Fruit fly (Drosophila melanogaster) whole organism, embryonic: ENCODE measurements around the gene Mgat4a.

Experiments
- Abd-B ChIP-seq: fragments of 200-800 bp; sonication (Bioruptor generic); optimal IDR thresholded peaks from 2 replicates; lab custom pipeline; 2018; ENCODE audit warnings: missing biosample characterization, mild to moderate bottlenecking, missing genetic modification characterization, moderate library complexity
- Bgb ChIP-seq: fragments of 200-800 bp; sonication (Bioruptor generic); IDR thresholded peaks from 2 replicates; pipeline ENCODE4 v1.3.6; 2022; ENCODE audit warnings: missing biosample characterization, missing genetic modification characterization; ENCODE audit not compliant: partially characterized antibody
- CG10209 ChIP-seq: fragments of 200-800 bp; sonication (Bioruptor generic); optimal IDR thresholded peaks from 3 replicates; lab custom pipeline; 2017; ENCODE audit warnings: missing biosample characterization, mild to moderate bottlenecking, missing genetic modification characterization, missing genetic modification reagents
- CG11456 ChIP-seq: fragments of 200-800 bp; sonication (Bioruptor generic); IDR thresholded peaks from 3 replicates; pipeline ENCODE4 v1.3.6; 2022; ENCODE audit warnings: missing biosample characterization, missing genetic modification characterization
- CG12155 ChIP-seq: fragments of 200-800 bp; sonication (Bioruptor generic); optimal IDR thresholded peaks from 3 replicates; lab custom pipeline; 2016; ENCODE audit warnings: missing biosample characterization, missing genetic modification characterization
- CG1233 ChIP-seq: fragments of 200-800 bp; sonication (Bioruptor generic); optimal IDR thresholded peaks from 4 replicates; lab custom pipeline; 2018; ENCODE audit warnings: missing biosample characterization, mild to moderate bottlenecking, missing genetic modification characterization
- CG12659 ChIP-seq: fragments of 200-800 bp; sonication (Bioruptor generic); optimal IDR thresholded peaks from 3 replicates; lab custom pipeline; 2017; ENCODE audit warnings: mild to moderate bottlenecking, missing biosample characterization, missing genetic modification reagents, missing genetic modification characterization
- CG14441 ChIP-seq: fragments of 200-800 bp; sonication (Bioruptor generic); IDR thresholded peaks from 2 replicates; pipeline ENCODE4 v1.3.6; 2022; ENCODE audit warnings: missing biosample characterization, missing genetic modification characterization
- CG15073 ChIP-seq: fragments of 200-800 bp; sonication (Bioruptor generic); optimal IDR thresholded peaks from 2 replicates; lab custom pipeline; 2016; ENCODE audit warnings: missing biosample characterization, missing genetic modification characterization
- CG16815 ChIP-seq: fragments of 200-800 bp; sonication (Bioruptor generic); optimal IDR thresholded peaks from 3 replicates; lab custom pipeline; 2017; ENCODE audit warnings: missing biosample characterization, mild to moderate bottlenecking, missing genetic modification characterization
- CG16863 ChIP-seq: fragments of 200-800 bp; sonication (Bioruptor generic); optimal IDR thresholded peaks from 3 replicates; lab custom pipeline; 2016; ENCODE audit warnings: missing biosample characterization, missing genetic modification characterization
- CG2129 ChIP-seq: fragments of 200-800 bp; sonication (Bioruptor generic); IDR thresholded peaks from 2 replicates; pipeline ENCODE4 v1.3.6; 2022; ENCODE audit warnings: missing biosample characterization, missing genetic modification characterization; ENCODE audit not compliant: partially characterized antibody
- CG2202 ChIP-seq: fragments of 200-800 bp; sonication (Bioruptor generic); optimal IDR thresholded peaks from 2 replicates; lab custom pipeline; 2018; ENCODE audit warnings: missing biosample characterization, mild to moderate bottlenecking, missing genetic modification characterization
- CG3065 ChIP-seq: fragments of 200-800 bp; sonication (Bioruptor generic); optimal IDR thresholded peaks from 2 replicates; lab custom pipeline; 2016; ENCODE audit warnings: missing biosample characterization, missing genetic modification characterization
- CG33213 ChIP-seq: fragments of 200-800 bp; sonication (Bioruptor generic); optimal IDR thresholded peaks from 3 replicates; lab custom pipeline; 2016; ENCODE audit warnings: missing biosample characterization, missing genetic modification characterization
- CG8290 ChIP-seq, 3 experiments: fragments of 200-800 bp; sonication (Bioruptor generic); optimal IDR thresholded peaks; 2 replicates each; lab custom pipeline; 2016 to 2019; ENCODE audit warnings: missing biosample characterization in 3 of 3, missing genetic modification characterization in 3 of 3, mild to moderate bottlenecking in 2 of 3, moderate library complexity in 1 of 3
- CG8359 ChIP-seq: fragments of 200-800 bp; sonication (Bioruptor generic); optimal IDR thresholded peaks from 2 replicates; lab custom pipeline; 2017; ENCODE audit warnings: missing biosample characterization, mild to moderate bottlenecking, missing genetic modification characterization, borderline replicate concordance
- Chrac-16 ChIP-seq: fragments of 200-800 bp; sonication (Bioruptor generic); optimal IDR thresholded peaks from 3 replicates; lab custom pipeline; 2016; ENCODE audit warnings: missing biosample characterization, missing genetic modification characterization
- Dip2 ChIP-seq: fragments of 200-800 bp; sonication (Bioruptor generic); IDR thresholded peaks from 2 replicates; pipeline ENCODE4 v1.3.6; 2022; ENCODE audit warnings: missing biosample characterization, missing genetic modification characterization
- E2f2 ChIP-seq: fragments of 200-800 bp; sonication (Bioruptor generic); IDR thresholded peaks from 2 replicates; pipeline ENCODE4 v1.3.6; 2022; ENCODE audit warnings: missing biosample characterization, missing genetic modification characterization
- Ets65A ChIP-seq: fragments of 200-800 bp; sonication (Bioruptor generic); peaks from one replicate; lab custom pipeline; 2016; ENCODE audit warnings: missing biosample characterization, missing genetic modification characterization
- Fer3 ChIP-seq: fragments of 200-800 bp; sonication (Bioruptor generic); optimal IDR thresholded peaks from 2 replicates; lab custom pipeline; 2018; ENCODE audit warnings: missing biosample characterization, mild to moderate bottlenecking, missing genetic modification characterization, moderate library complexity
- H2.0 ChIP-seq: fragments of 200-800 bp; sonication (Bioruptor generic); IDR thresholded peaks from 2 replicates; pipeline ENCODE4 v1.3.6; 2022; ENCODE audit warnings: missing biosample characterization, missing genetic modification characterization
- HmgD ChIP-seq: fragments of 200-800 bp; sonication (Bioruptor generic); optimal IDR thresholded peaks from 3 replicates; lab custom pipeline; 2016; ENCODE audit warnings: missing biosample characterization, missing genetic modification characterization
- HmgZ ChIP-seq: fragments of 200-800 bp; sonication (Bioruptor generic); optimal IDR thresholded peaks from 2 replicates; lab custom pipeline; 2018; ENCODE audit warnings: missing biosample characterization, mild to moderate bottlenecking, missing genetic modification characterization
- Hmx ChIP-seq: fragments of 200-800 bp; sonication (Bioruptor generic); optimal IDR thresholded peaks from 2 replicates; lab custom pipeline; 2016; ENCODE audit warnings: missing biosample characterization, missing genetic modification characterization
- Hr39 ChIP-seq: fragments of >200 bp; optimal IDR thresholded peaks from 2 replicates; lab custom pipeline; 2017
- Meics ChIP-seq: fragments of 200-800 bp; sonication (Bioruptor generic); optimal IDR thresholded peaks from 2 replicates; lab custom pipeline; 2017; ENCODE audit warnings: missing biosample characterization, mild to moderate bottlenecking, missing genetic modification characterization
- Mrtf ChIP-seq: fragments of 200-800 bp; sonication (Bioruptor generic); IDR thresholded peaks from 3 replicates; pipeline ENCODE4 v1.3.6; 2022; ENCODE audit warnings: missing biosample characterization, missing genetic modification characterization
- Nf-YA ChIP-seq: fragments of 200-800 bp; sonication (Bioruptor generic); IDR thresholded peaks from 2 replicates; pipeline ENCODE4 v1.3.6; 2022; ENCODE audit warnings: missing biosample characterization, missing genetic modification characterization
- Sox102F ChIP-seq: fragments of 200-800 bp; sonication (Bioruptor generic); optimal IDR thresholded peaks from 2 replicates; lab custom pipeline; 2018; ENCODE audit warnings: missing biosample characterization, mild to moderate bottlenecking, missing genetic modification characterization, moderate library complexity
- Ssrp ChIP-seq: fragments of 200-800 bp; sonication (Bioruptor generic); optimal IDR thresholded peaks from 2 replicates; lab custom pipeline; 2018; ENCODE audit warnings: missing biosample characterization, mild to moderate bottlenecking, missing genetic modification characterization, moderate library complexity
- Xbp1 ChIP-seq: fragments of 200-800 bp; sonication (Bioruptor generic); optimal IDR thresholded peaks from 3 replicates; lab custom pipeline; 2016; ENCODE audit warnings: missing biosample characterization, mild to moderate bottlenecking, missing genetic modification characterization
- aop ChIP-seq: fragments of 200-800 bp; sonication (Bioruptor generic); IDR thresholded peaks from 2 replicates; pipeline ENCODE4 v1.3.6; 2022; ENCODE audit warnings: missing biosample characterization, missing genetic modification characterization
- cas ChIP-seq: fragments of 200-800 bp; sonication (Bioruptor generic); IDR thresholded peaks from 2 replicates; pipeline ENCODE4 v1.3.6; 2022; ENCODE audit warnings: missing biosample characterization, missing genetic modification characterization
- fd3F ChIP-seq: fragments of 200-800 bp; sonication (Bioruptor generic); optimal IDR thresholded peaks from 2 replicates; lab custom pipeline; 2018; ENCODE audit warnings: missing biosample characterization, mild to moderate bottlenecking, missing genetic modification characterization, moderate library complexity
- gcm ChIP-seq: fragments of 200-800 bp; sonication (Bioruptor generic); optimal IDR thresholded peaks from 2 replicates; lab custom pipeline; 2019; ENCODE audit warnings: missing biosample characterization, mild to moderate bottlenecking, missing genetic modification characterization, moderate library complexity
- gem ChIP-seq: fragments of 200-800 bp; sonication (Bioruptor generic); optimal IDR thresholded peaks from 2 replicates; lab custom pipeline; 2019; ENCODE audit warnings: missing biosample characterization, mild to moderate bottlenecking, missing genetic modification characterization, moderate library complexity
- gsb-n ChIP-seq: fragments of 200-800 bp; sonication (Bioruptor generic); optimal IDR thresholded peaks from 3 replicates; lab custom pipeline; 2018; ENCODE audit warnings: missing biosample characterization, mild to moderate bottlenecking, missing genetic modification characterization
- h ChIP-seq: fragments of >200 bp; optimal IDR thresholded peaks from 2 replicates; lab custom pipeline; 2017
- hbn ChIP-seq: fragments of 200-800 bp; sonication (Bioruptor generic); IDR thresholded peaks from 2 replicates; pipeline ENCODE4 v1.3.6; 2022; ENCODE audit warnings: missing biosample characterization, missing genetic modification characterization; ENCODE audit not compliant: partially characterized antibody
- jigr1 ChIP-seq: fragments of 200-800 bp; sonication (Bioruptor generic); IDR thresholded peaks from 3 replicates; pipeline ENCODE4 v1.3.6; 2022; ENCODE audit warnings: missing biosample characterization, missing genetic modification characterization
- jumu ChIP-seq: fragments of 200-800 bp; sonication (Bioruptor generic); optimal IDR thresholded peaks from 3 replicates; lab custom pipeline; 2016; ENCODE audit warnings: missing biosample characterization, missing genetic modification characterization
- knrl ChIP-seq: fragments of 200-800 bp; sonication (Bioruptor generic); IDR thresholded peaks from 3 replicates; pipeline ENCODE4 v1.3.6; 2022; ENCODE audit warnings: missing biosample characterization, missing genetic modification characterization; ENCODE audit not compliant: partially characterized antibody
- luna ChIP-seq: fragments of 200-800 bp; sonication (Bioruptor generic); optimal IDR thresholded peaks from 2 replicates; lab custom pipeline; 2016; ENCODE audit warnings: missing biosample characterization, missing genetic modification characterization
- mirr ChIP-seq: fragments of 200-800 bp; sonication (Bioruptor generic); optimal IDR thresholded peaks from 3 replicates; lab custom pipeline; 2018; ENCODE audit warnings: missing biosample characterization, mild to moderate bottlenecking, missing genetic modification characterization
- p53 ChIP-seq: fragments of 200-800 bp; sonication (Bioruptor generic); optimal IDR thresholded peaks from 2 replicates; lab custom pipeline; 2016; ENCODE audit warnings: missing biosample characterization, missing genetic modification characterization
- sens-2 ChIP-seq: fragments of 200-800 bp; sonication (Bioruptor generic); IDR thresholded peaks from 2 replicates; pipeline ENCODE4 v1.3.6; 2022; ENCODE audit warnings: missing biosample characterization, missing genetic modification characterization
- sob ChIP-seq: fragments of 200-800 bp; sonication (Bioruptor generic); IDR thresholded peaks from 2 replicates; pipeline ENCODE4 v1.3.6; 2022; ENCODE audit warnings: missing biosample characterization, missing genetic modification characterization
- sug ChIP-seq: fragments of 200-800 bp; optimal IDR thresholded peaks from 2 replicates; lab custom pipeline; 2019; ENCODE audit warnings: missing biosample characterization, mild to moderate bottlenecking, missing genetic modification characterization, moderate library complexity

The Mgat4a gene

dm6 chr3L:14759097-14759795 lies 2.6 kb upstream of the Mgat4a start (continued):
- TF ChIP-seq CG33213 (GFP tag; lab: Kevin White, UChicago), result peak; percentile 97
- TF ChIP-seq CG3065 (GFP tag; lab: Kevin White, UChicago), result peak; percentile 99
- no peak for TF ChIP-seq Hr39 (lab: Kevin White, UChicago)
- peak; percentile 100 for TF ChIP-seq Sox102F (GFP tag; lab: Kevin White, UChicago)
- peak; percentile 99 for TF ChIP-seq Mrtf (GFP tag; lab: Robert Waterston, UW)
- TF ChIP-seq sob (GFP tag; lab: Robert Waterston, UW), result peak; percentile 100
- TF ChIP-seq HmgD (GFP tag; lab: Kevin White, UChicago), result peak; percentile 97
- peak; percentile 99 for TF ChIP-seq CG8290 (GFP tag; optimal IDR thresholded peaks at IDR 0.05; lab: Kevin White, UChicago)
- peak; percentile 98 to 99 for TF ChIP-seq CG8290 (tag; optimal IDR thresholded peaks at IDR 0.05; lab: Kevin White, UChicago)
- TF ChIP-seq jigr1, result peak; percentile 99
- peak; percentile 100 for TF ChIP-seq Abd-B
- TF ChIP-seq sug (tag; lab: Kevin White, UChicago), result peak; percentile 100
- peak; percentile 99 for TF ChIP-seq CG16863
- TF ChIP-seq p53 (GFP tag; lab: Kevin White, UChicago), result peak; percentile 96
- peak; percentile 99 for TF ChIP-seq Nf-YA (GFP tag; lab: Robert Waterston, UW)
- peak; percentile 95 for TF ChIP-seq E2f2
- peak; percentile 100 for TF ChIP-seq Ssrp (tag; lab: Kevin White, UChicago)
- peak; percentile 99 for TF ChIP-seq Xbp1 (GFP tag; lab: Kevin White, UChicago)
- TF ChIP-seq Bgb (GFP tag; lab: Robert Waterston, UW), result peak; percentile 59; the same call in 1 of the 2 replicates
- no peak for TF ChIP-seq CG2129
- TF ChIP-seq CG15073 (GFP tag; lab: Kevin White, UChicago), result peak; percentile 91
- TF ChIP-seq mirr (GFP tag; lab: Kevin White, UChicago), result peak; percentile 99
- TF ChIP-seq CG10209 (GFP tag; lab: Kevin White, UChicago), result peak; percentile 100
- peak; percentile 100 for TF ChIP-seq gsb-n (tag; lab: Kevin White, UChicago)
- TF ChIP-seq H2.0 (GFP tag; lab: Robert Waterston, UW), result peak; percentile 99
- peak; percentile 98 for TF ChIP-seq luna (GFP tag; lab: Kevin White, UChicago)
- TF ChIP-seq CG2202 (tag; lab: Kevin White, UChicago), result peak; percentile 99
- TF ChIP-seq CG16815, result peak; percentile 100
- peak; percentile 99 for TF ChIP-seq cas (GFP tag; lab: Robert Waterston, UW)
- peak; percentile 100 for TF ChIP-seq HmgZ (tag; lab: Kevin White, UChicago)
- TF ChIP-seq hbn (GFP tag; lab: Robert Waterston, UW), result no peak
- TF ChIP-seq Ets65A, result peak; percentile 100
- peak; percentile 96 for TF ChIP-seq aop (GFP tag; lab: Robert Waterston, UW)
- no peak for TF ChIP-seq h
- TF ChIP-seq jumu (GFP tag; lab: Kevin White, UChicago), result peak; percentile 99
- peak; percentile 100 for TF ChIP-seq Fer3 (tag; lab: Kevin White, UChicago)
- peak; percentile 100 for TF ChIP-seq gcm (GFP tag; lab: Kevin White, UChicago)
- peak; percentile 99 for TF ChIP-seq CG12155 (GFP tag; lab: Kevin White, UChicago)
- peak; percentile 99 for TF ChIP-seq CG11456 (GFP tag; lab: Robert Waterston, UW)
- TF ChIP-seq gem, result peak; percentile 100
- TF ChIP-seq CG1233 (GFP tag; lab: Kevin White, UChicago), result peak; percentile 100
- TF ChIP-seq Hmx, result peak; percentile 98
- TF ChIP-seq knrl (GFP tag; lab: Robert Waterston, UW), result peak; percentile 64
- TF ChIP-seq fd3F (GFP tag; lab: Kevin White, UChicago), result peak; percentile 100
- peak; percentile 99 for TF ChIP-seq sens-2 (GFP tag; lab: Robert Waterston, UW)
- TF ChIP-seq CG12659 (GFP tag; lab: Kevin White, UChicago), result peak; percentile 100
- TF ChIP-seq CG14441 (GFP tag; lab: Robert Waterston, UW), result peak; percentile 99
- peak; percentile 99 for TF ChIP-seq Chrac-16 (GFP tag; lab: Kevin White, UChicago)
- TF ChIP-seq CG8359, result peak; percentile 97
- peak; percentile 100 for TF ChIP-seq Meics (GFP tag; lab: Kevin White, UChicago)
- peak; percentile 85 for TF ChIP-seq Dip2 (GFP tag; lab: Robert Waterston, UW)
